Worm (Caenorhabditis elegans) whole organism, mixed stage, embryonic: ENCODE measurements around the gene fmo-1.

ENCODE experiments used
- M03D4.4 ChIP-seq: sonication (generic microtip); optimal IDR thresholded peaks from 2 replicates; lab custom pipeline; 2017; ENCODE audit warnings: mild to moderate bottlenecking, missing genetic modification characterization, missing compliant biosample characterization
- blmp-1 ChIP-seq: fragments of 150-350 bp; optimal IDR thresholded peaks from 2 replicates; lab custom pipeline; 2014; ENCODE audit warnings: missing biosample characterization, missing genetic modification characterization
- lsy-2 ChIP-seq: fragments of 150-350 bp; optimal IDR thresholded peaks from 2 replicates; lab custom pipeline; 2014; ENCODE audit warnings: missing biosample characterization, missing genetic modification characterization
- nhr-2 ChIP-seq: fragments of 150-350 bp; optimal IDR thresholded peaks from 2 replicates; lab custom pipeline; 2014; ENCODE audit warnings: missing biosample characterization, missing genetic modification characterization

- TF ChIP-seq blmp-1 (tag; lab: Kevin White, UChicago) (no peak), nhr-2 (tag; lab: Kevin White, UChicago) (no peak), M03D4.4 (tag; lab: Kevin White, UChicago) (no peak), lsy-2 (no peak)
Observed at ce11 chrIV:10664134-10664533, 2.5 kb downstream of the fmo-1 start, which contains the start of gene K08C7.7.
